Worm (Caenorhabditis elegans) whole organism, L1 larva: ENCODE results near the gene rsp-4.

Experiments
- blmp-1 ChIP-seq: fragments of 150-350 bp; optimal IDR thresholded peaks from 2 replicates; lab custom pipeline; 2014; ENCODE audit warnings: missing biosample characterization, missing genetic modification characterization
- nhr-237 ChIP-seq: fragments of 150-350 bp; optimal IDR thresholded peaks from 2 replicates; lab custom pipeline; 2014; ENCODE audit warnings: missing biosample characterization, missing genetic modification characterization
- unc-86 ChIP-seq: sonication (generic microtip); optimal IDR thresholded peaks from 2 replicates; lab custom pipeline; 2016; ENCODE audit warnings: missing genetic modification characterization, missing compliant biosample characterization

ce11 chrII:5378239-5378521 is 10.5 kb downstream of the rsp-4 start:
- no peak for TF ChIP-seq blmp-1 (tag; lab: Kevin White, UChicago)
- no peak for TF ChIP-seq nhr-237 (tag; lab: Kevin White, UChicago)
- TF ChIP-seq unc-86 (tag; lab: Kevin White, UChicago), result no peak
